Worm (Caenorhabditis elegans): ENCODE measurements around the gene spp-20.

Gene spp-20

ce11 chrV:6558103-6558502, at the start of gene spp-20:
TSS of gene spp-20 (minus strand) at chrV:6558203.
- TF ChIP-seq fkh-10 (GFP tag; optimal IDR thresholded peaks at IDR 0.05) (no peak), elt-2 (tag; optimal IDR thresholded peaks at IDR 0.05) (no peak), ztf-11 (tag; optimal IDR thresholded peaks at IDR 0.05) (no peak), snpc-4 (tag; optimal IDR thresholded peaks at IDR 0.05) (no peak), C34B4.2 (tag; optimal IDR thresholded peaks at IDR 0.05) (no peak), nhr-20 (tag; optimal IDR thresholded peaks at IDR 0.05) (no peak), tlp-1 (tag; optimal IDR thresholded peaks at IDR 0.05) (no peak), lir-3 (tag; optimal IDR thresholded peaks at IDR 0.05; ENCODE audit: poor library complexity) (no peak), nhr-90 (tag; optimal IDR thresholded peaks at IDR 0.05; ENCODE audit: poor library complexity) (no peak), unc-86 (tag; optimal IDR thresholded peaks at IDR 0.05) (no peak), alr-1 (tag; optimal IDR thresholded peaks at IDR 0.05; ENCODE audit: borderline replicate concordance) (no peak), irx-1 (tag; optimal IDR thresholded peaks at IDR 0.05) (no peak), ets-5 (GFP tag; IDR thresholded peaks at IDR 0.05) (no peak), fos-1 (tag; optimal IDR thresholded peaks at IDR 0.05) (no peak)

ce11 chrV:6606197-6606596, 48.2 kb upstream of the spp-20 start:
- no peak for TF ChIP-seq efl-1 (optimal IDR thresholded peaks at IDR 0.05)
- peak in 1 of 2 experiments; percentile 88 for TF ChIP-seq efl-1 (GFP tag; optimal IDR thresholded peaks at IDR 0.05 in 1 of 2)
- peak; percentile 32 for TF ChIP-seq skn-1 (tag; optimal IDR thresholded peaks at IDR 0.05)
- peak in 2 of 6 experiments; percentile 6 to 22 for TF ChIP-seq elt-3 (tag; optimal IDR thresholded peaks at IDR 0.05)
- TF ChIP-seq ama-1 (optimal IDR thresholded peaks at IDR 0.05) = no peak
- peak in 1 of 2 experiments; percentile 8 for TF ChIP-seq lsy-2 (tag; optimal IDR thresholded peaks at IDR 0.05)

ce11 chrV:6605275-6605674, 47.3 kb upstream of the spp-20 start, which contains the start of gene ZK1055.7:
TSS of gene ZK1055.7 (minus strand) at chrV:6605375.
- TF ChIP-seq pqm-1 (tag; optimal IDR thresholded peaks at IDR 0.05) (no peak), efl-1 (optimal IDR thresholded peaks at IDR 0.05) (no peak), efl-1 (GFP tag; optimal IDR thresholded peaks at IDR 0.05 in 1 of 2) (peak in 1 of 2 experiments; percentile 50), nhr-84 (tag; optimal IDR thresholded peaks at IDR 0.05) (no peak)

ce11 chrV:6602556-6603062, 44.6 kb upstream of the spp-20 start, which contains the start of gene ZK1055.6:
TSS of gene ZK1055.6 (minus strand) at chrV:6602606.
- TF ChIP-seq elt-2 (tag; optimal IDR thresholded peaks at IDR 0.05) (no peak), lin-35 (GFP tag; optimal IDR thresholded peaks at IDR 0.05) (no peak), fkh-8 (tag; optimal IDR thresholded peaks at IDR 0.05) (no peak), aha-1 (tag; optimal IDR thresholded peaks at IDR 0.05) (no peak), elt-3 (tag; optimal IDR thresholded peaks at IDR 0.05) (no peak), zip-4 (GFP tag; optimal IDR thresholded peaks at IDR 0.05) (no peak), unc-30 (tag; optimal IDR thresholded peaks at IDR 0.05) (no peak)

ce11 chrV:6593700-6594244, 35.8 kb upstream of the spp-20 start, which contains the start of gene hcp-1:
TSS of gene hcp-1 (plus strand) at chrV:6594194.
- TF ChIP-seq hpl-2 (GFP tag; optimal IDR thresholded peaks at IDR 0.05) (no peak), unc-130 (tag; optimal IDR thresholded peaks at IDR 0.05) (peak; percentile 36), lin-14 (GFP tag; optimal IDR thresholded peaks at IDR 0.05) (no peak), hlh-17 (GFP tag; optimal IDR thresholded peaks at IDR 0.05; ENCODE audit: borderline replicate concordance) (no peak), xbp-1 (tag; optimal IDR thresholded peaks at IDR 0.05) (peak; percentile 41), rnt-1 (tag; optimal IDR thresholded peaks at IDR 0.05) (peak; percentile 37), blmp-1 (tag; optimal IDR thresholded peaks at IDR 0.05) (peak; percentile 83), nhr-20 (tag; optimal IDR thresholded peaks at IDR 0.05) (peak; percentile 20), aha-1 (tag; optimal IDR thresholded peaks at IDR 0.05) (no peak), irx-1 (tag; optimal IDR thresholded peaks at IDR 0.05) (no peak), C04F5.9 (tag; optimal IDR thresholded peaks at IDR 0.05) (no peak), unc-62 (GFP tag; optimal IDR thresholded peaks at IDR 0.05) (no peak), lin-39 (tag; optimal IDR thresholded peaks at IDR 0.05) (no peak), efl-1 (optimal IDR thresholded peaks at IDR 0.05) (peak; percentile 91 to 95), efl-1 (GFP tag; optimal IDR thresholded peaks at IDR 0.05 in 1 of 2) (peak; percentile 89 to 99), C16A3.4 (tag; optimal IDR thresholded peaks at IDR 0.05) (peak; percentile 61), dpl-1 (GFP tag; optimal IDR thresholded peaks at IDR 0.05) (peak; percentile 87 to 91 (median 88)), sptf-1 (tag; optimal IDR thresholded peaks at IDR 0.05) (no peak), ces-1 (GFP tag; optimal IDR thresholded peaks at IDR 0.05) (no peak), lin-35 (GFP tag; optimal IDR thresholded peaks at IDR 0.05) (peak; percentile 84 to 95), snu-23 (GFP tag; optimal IDR thresholded peaks at IDR 0.05) (peak; percentile 46), ztf-11 (tag; optimal IDR thresholded peaks at IDR 0.05) (no peak), lin-15B (tag; optimal IDR thresholded peaks at IDR 0.05) (peak; percentile 12), ets-5 (GFP tag; IDR thresholded peaks at IDR 0.05) (no peak), lsy-2 (tag; optimal IDR thresholded peaks at IDR 0.05) (peak in 1 of 2 experiments; percentile 72), F16B12.6 (tag; optimal IDR thresholded peaks at IDR 0.05) (peak; percentile 29)

All from whole organism, L1 larva.